Fruit fly (Drosophila melanogaster): ENCODE data around the gene IP3K2.

IP3K2 gene

dm6 chrX:13276713-13277112 lies 26.7 kb upstream of the IP3K2 start (continued):
- TF ChIP-seq CG10654 (GFP tag; optimal IDR thresholded peaks at IDR 0.05) (peak; percentile 51), CG15514 (GFP tag; optimal IDR thresholded peaks at IDR 0.05) (peak; percentile 79), CG18011 (GFP tag; optimal IDR thresholded peaks at IDR 0.05) (no peak), esg (GFP tag; conservative IDR thresholded peaks at IDR 0.05) (peak; percentile 71), Xbp1 (GFP tag; optimal IDR thresholded peaks at IDR 0.05) (peak; percentile 64), Blimp-1 (GFP tag; optimal IDR thresholded peaks at IDR 0.05) (peak; percentile 64), CG30431 (GFP tag; optimal IDR thresholded peaks at IDR 0.05) (peak; percentile 5), Oaz (GFP tag; IDR thresholded peaks at IDR 0.05) (peak; percentile 54), ab (GFP tag; optimal IDR thresholded peaks at IDR 0.05) (no peak), CG8924 (tag; optimal IDR thresholded peaks at IDR 0.05) (peak; percentile 84), CG18476 (GFP tag; optimal IDR thresholded peaks at IDR 0.05) (peak; percentile 38), HLH3B (GFP tag; IDR thresholded peaks at IDR 0.05) (peak; percentile 64), CG32767 (GFP tag; IDR thresholded peaks at IDR 0.05) (no peak), ham (GFP tag; IDR thresholded peaks at IDR 0.05) (peak; percentile 47; the same call in 1 of the 2 replicates), Vsx1 (GFP tag; optimal IDR thresholded peaks at IDR 0.05) (peak; percentile 41), CG18764 (GFP tag; optimal IDR thresholded peaks at IDR 0.05) (peak; percentile 47), kah (GFP tag; optimal IDR thresholded peaks at IDR 0.05) (peak; percentile 46), gro (GFP tag; optimal IDR thresholded peaks at IDR 0.05) (no peak), D19A (tag; optimal IDR thresholded peaks at IDR 0.05) (peak; percentile 57), E2f2 (GFP tag; IDR thresholded peaks at IDR 0.05) (peak; percentile 54; the same call in 1 of the 2 replicates), Atf3 (GFP tag; optimal IDR thresholded peaks at IDR 0.05) (no peak), slp2 (GFP tag; optimal IDR thresholded peaks at IDR 0.05) (no peak), Hsf (GFP tag; optimal IDR thresholded peaks at IDR 0.05) (peak; percentile 22), CG10565 (GFP tag; optimal IDR thresholded peaks at IDR 0.05) (no peak), CG7839 (tag; optimal IDR thresholded peaks at IDR 0.05) (peak; percentile 87), sna (GFP tag; IDR thresholded peaks at IDR 0.05; ENCODE audit: partially characterized antibody) (no peak), CG12104 (GFP tag; optimal IDR thresholded peaks at IDR 0.05) (peak; percentile 51), CG11247 (GFP tag; IDR thresholded peaks at IDR 0.05) (peak; percentile 80), ewg (GFP tag; optimal IDR thresholded peaks at IDR 0.05) (peak; percentile 24), HHEX (GFP tag; optimal IDR thresholded peaks at IDR 0.05) (peak; percentile 81), scrt (GFP tag; optimal IDR thresholded peaks at IDR 0.05) (peak; percentile 74), CG8089 (GFP tag; optimal IDR thresholded peaks at IDR 0.05) (peak; percentile 12), CG12769 (tag; optimal IDR thresholded peaks at IDR 0.05) (peak; percentile 63), unpg (GFP tag; optimal IDR thresholded peaks at IDR 0.05) (peak; percentile 80), Pdp1 (GFP tag; optimal IDR thresholded peaks at IDR 0.05) (no peak), CG2120 (GFP tag; optimal IDR thresholded peaks at IDR 0.05) (peak; percentile 73), fd3F (GFP tag; optimal IDR thresholded peaks at IDR 0.05) (peak; percentile 84), HLH54F (GFP tag; optimal IDR thresholded peaks at IDR 0.05) (peak; percentile 2), CG31441 (GFP tag; IDR thresholded peaks at IDR 0.05) (peak; percentile 78), CG13624 (GFP tag; optimal IDR thresholded peaks at IDR 0.05) (peak; percentile 34), pan (optimal IDR thresholded peaks at IDR 0.05) (no peak), pan (GFP tag; optimal IDR thresholded peaks at IDR 0.05 in 1 of 2, IDR thresholded peaks at IDR 0.05 in 1 of 2) (peak in 1 of 2 experiments; percentile 74), ftz-f1 (GFP tag; optimal IDR thresholded peaks at IDR 0.05) (no peak), CG13775 (GFP tag; optimal IDR thresholded peaks at IDR 0.05) (peak; percentile 66), Drgx (GFP tag; IDR thresholded peaks at IDR 0.05) (peak; percentile 67; the same call in 1 of the 2 replicates), pho (GFP tag; optimal IDR thresholded peaks at IDR 0.05) (peak; percentile 5), CG14965 (GFP tag; optimal IDR thresholded peaks at IDR 0.05; ENCODE audit: borderline replicate concordance) (no peak), Ravus (GFP tag; IDR thresholded peaks at IDR 0.05) (peak; percentile 52; the same call in 1 of the 2 replicates), CG10267 (tag; optimal IDR thresholded peaks at IDR 0.05) (peak; percentile 66), stwl (tag; optimal IDR thresholded peaks at IDR 0.05) (no peak), ttk (GFP tag; IDR thresholded peaks at IDR 0.05) (peak; percentile 51)

All from whole organism, embryonic.